Fruit fly (Drosophila melanogaster): Measurements from ENCODE around the gene Vha68-2.

- TF ChIP-seq CG10631 (GFP tag; optimal IDR thresholded peaks at IDR 0.05) (no peak), ss (GFP tag; optimal IDR thresholded peaks at IDR 0.05) (no peak), dac (GFP tag; optimal IDR thresholded peaks at IDR 0.05) (no peak), CG3919 (GFP tag; optimal IDR thresholded peaks at IDR 0.05) (no peak), CG1621 (tag; optimal IDR thresholded peaks at IDR 0.05) (no peak), Gug (GFP tag; IDR thresholded peaks at IDR 0.05) (no peak), Smox (GFP tag; optimal IDR thresholded peaks at IDR 0.05) (no peak), fd59A (GFP tag; optimal IDR thresholded peaks at IDR 0.05) (no peak), salr (GFP tag; optimal IDR thresholded peaks at IDR 0.05) (no peak), spab (GFP tag; optimal IDR thresholded peaks at IDR 0.05) (no peak)
Observed at dm6 chr2L:13005304-13005703, 31.2 kb downstream of the Vha68-2 start.

Data from whole organism, prepupa.